Worm (Caenorhabditis elegans) whole organism, late embryonic: Measurements from ENCODE around the gene kbp-2.

Experiments used
- C08G9.2 ChIP-seq: sonication (generic microtip); optimal IDR thresholded peaks from 2 replicates; lab custom pipeline; 2016; ENCODE audit warnings: mild to moderate bottlenecking, missing genetic modification characterization, moderate library complexity, missing compliant biosample characterization
- F13H6.1 ChIP-seq: sonication (generic microtip); optimal IDR thresholded peaks from 2 replicates; lab custom pipeline; 2016; ENCODE audit warnings: missing genetic modification characterization, missing compliant biosample characterization
- T23F11.4 ChIP-seq: fragments of 200-800 bp; sonication (Bioruptor generic); optimal IDR thresholded peaks from 2 replicates; lab custom pipeline; 2018; ENCODE audit warnings: mild to moderate bottlenecking, missing genetic modification characterization, missing compliant biosample characterization
- ahr-1 ChIP-seq: sonication (generic microtip); optimal IDR thresholded peaks from 2 replicates; lab custom pipeline; 2016; ENCODE audit warnings: missing genetic modification characterization, missing compliant biosample characterization
- ceh-14 ChIP-seq: sonication (generic microtip); optimal IDR thresholded peaks from 2 replicates; lab custom pipeline; 2016; ENCODE audit warnings: missing genotype, missing genetic modification characterization, missing compliant biosample characterization
- ceh-18 ChIP-seq: sonication (generic microtip); optimal IDR thresholded peaks from 2 replicates; lab custom pipeline; 2016; ENCODE audit warnings: missing genetic modification characterization, missing compliant biosample characterization
- ceh-2 ChIP-seq: sonication (generic microtip); optimal IDR thresholded peaks from 2 replicates; lab custom pipeline; 2016; ENCODE audit warnings: missing genotype, missing genetic modification characterization, missing compliant biosample characterization
- ceh-24 ChIP-seq: sonication (generic microtip); optimal IDR thresholded peaks from 2 replicates; lab custom pipeline; 2016; ENCODE audit warnings: mild to moderate bottlenecking, missing genetic modification characterization, missing compliant biosample characterization
- ceh-31 ChIP-seq: sonication (generic microtip); optimal IDR thresholded peaks from 2 replicates; lab custom pipeline; 2016; ENCODE audit warnings: missing genetic modification characterization, missing compliant biosample characterization
- ceh-34 ChIP-seq: sonication (generic microtip); optimal IDR thresholded peaks from 2 replicates; lab custom pipeline; 2016; ENCODE audit warnings: mild to moderate bottlenecking, missing genetic modification characterization, missing compliant biosample characterization
- dve-1 ChIP-seq: sonication (generic microtip); optimal IDR thresholded peaks from 2 replicates; lab custom pipeline; 2017; ENCODE audit warnings: antibody characterized with exemption, mild to moderate bottlenecking, missing genetic modification characterization, missing compliant biosample characterization
- elt-2 ChIP-seq: sonication (generic microtip); optimal IDR thresholded peaks from 2 replicates; lab custom pipeline; 2016; ENCODE audit warnings: missing genetic modification reagents, missing genetic modification characterization, missing compliant biosample characterization
- elt-4 ChIP-seq: sonication (generic microtip); optimal IDR thresholded peaks from 2 replicates; lab custom pipeline; 2016; ENCODE audit warnings: missing genetic modification characterization, missing compliant biosample characterization
- ets-4 ChIP-seq: sonication (generic microtip); optimal IDR thresholded peaks from 2 replicates; lab custom pipeline; 2016; ENCODE audit warnings: missing genetic modification characterization, missing compliant biosample characterization
- eyg-1 ChIP-seq: sonication (generic microtip); optimal IDR thresholded peaks from 2 replicates; lab custom pipeline; 2016; ENCODE audit warnings: missing genotype, missing genetic modification characterization, missing compliant biosample characterization
- fax-1 ChIP-seq: sonication (generic microtip); optimal IDR thresholded peaks from 2 replicates; lab custom pipeline; 2016; ENCODE audit warnings: missing genotype, missing genetic modification characterization, missing compliant biosample characterization
- fkh-10 ChIP-seq: fragments of 150-350 bp; optimal IDR thresholded peaks from 2 replicates; lab custom pipeline; 2014; ENCODE audit warnings: missing biosample characterization, missing genetic modification reagents, missing genetic modification characterization
- fkh-6 ChIP-seq: sonication (generic microtip); optimal IDR thresholded peaks from 2 replicates; lab custom pipeline; 2016; ENCODE audit warnings: missing genetic modification characterization, missing compliant biosample characterization
- gmeb-2 ChIP-seq: sonication (generic microtip); optimal IDR thresholded peaks from 2 replicates; lab custom pipeline; 2016; ENCODE audit warnings: missing genetic modification characterization, inconsistent platforms, missing compliant biosample characterization
- hlh-15 ChIP-seq: sonication (generic microtip); optimal IDR thresholded peaks from 2 replicates; lab custom pipeline; 2016; ENCODE audit warnings: missing genetic modification characterization, missing compliant biosample characterization
- hlh-6 ChIP-seq: sonication (generic microtip); optimal IDR thresholded peaks from 2 replicates; lab custom pipeline; 2016; ENCODE audit warnings: missing genotype, missing genetic modification characterization, missing compliant biosample characterization
- hlh-8 ChIP-seq: sonication (generic microtip); optimal IDR thresholded peaks from 2 replicates; lab custom pipeline; 2016; ENCODE audit warnings: missing genotype, missing genetic modification characterization, missing compliant biosample characterization
- lim-6 ChIP-seq: sonication (generic microtip); optimal IDR thresholded peaks from 2 replicates; lab custom pipeline; 2016; ENCODE audit warnings: missing genetic modification characterization, missing compliant biosample characterization
- lin-11 ChIP-seq: fragments of 200-800 bp; sonication (Bioruptor generic); optimal IDR thresholded peaks from 2 replicates; lab custom pipeline; 2018; ENCODE audit warnings: mild to moderate bottlenecking, missing genetic modification characterization, missing compliant biosample characterization
- mec-3 ChIP-seq: sonication (generic microtip); optimal IDR thresholded peaks from 2 replicates; lab custom pipeline; 2016; ENCODE audit warnings: borderline replicate concordance, missing genetic modification characterization, missing compliant biosample characterization
- nfya-1 ChIP-seq: sonication (generic microtip); optimal IDR thresholded peaks from 2 replicates; lab custom pipeline; 2017; ENCODE audit warnings: missing genetic modification characterization, mild to moderate bottlenecking, missing compliant biosample characterization, antibody characterized with exemption, moderate library complexity
- nhr-11 ChIP-seq: fragments of 150-350 bp; optimal IDR thresholded peaks from 2 replicates; lab custom pipeline; 2014; ENCODE audit warnings: missing biosample characterization, missing genetic modification characterization
- nhr-232 ChIP-seq: sonication (generic microtip); optimal IDR thresholded peaks from 2 replicates; lab custom pipeline; 2016; ENCODE audit warnings: missing genetic modification characterization, missing compliant biosample characterization
- npax-4 ChIP-seq: sonication (generic microtip); optimal IDR thresholded peaks from 2 replicates; lab custom pipeline; 2016; ENCODE audit warnings: missing genetic modification characterization, missing compliant biosample characterization
- odd-2 ChIP-seq: sonication (generic microtip); optimal IDR thresholded peaks from 2 replicates; lab custom pipeline; 2017; ENCODE audit warnings: antibody characterized with exemption, mild to moderate bottlenecking, missing genetic modification characterization, missing compliant biosample characterization
- pha-2 ChIP-seq: sonication (generic microtip); optimal IDR thresholded peaks from 2 replicates; lab custom pipeline; 2017; ENCODE audit warnings: mild to moderate bottlenecking, missing genetic modification characterization, missing compliant biosample characterization
- pros-1 ChIP-seq: fragments of 150-350 bp; optimal IDR thresholded peaks from 2 replicates; lab custom pipeline; 2014; ENCODE audit warnings: missing biosample characterization, missing genetic modification reagents, missing genetic modification characterization
- ref-2 ChIP-seq: sonication (generic microtip); optimal IDR thresholded peaks from 2 replicates; lab custom pipeline; 2016; ENCODE audit warnings: missing genetic modification characterization, missing compliant biosample characterization
- rnt-1 ChIP-seq: sonication (generic microtip); optimal IDR thresholded peaks from 2 replicates; lab custom pipeline; 2016; ENCODE audit warnings: missing genetic modification characterization, missing compliant biosample characterization
- sdc-2 ChIP-seq: sonication (generic microtip); optimal IDR thresholded peaks from 2 replicates; lab custom pipeline; 2016; ENCODE audit warnings: missing genotype, missing genetic modification characterization, missing compliant biosample characterization
- sox-2 ChIP-seq: fragments of 200-800 bp; sonication (Bioruptor generic); IDR thresholded peaks from 2 replicates; pipeline ENCODE4 v1.3.6; 2022; ENCODE audit warnings: missing genetic modification reagents, missing genetic modification characterization, missing compliant biosample characterization
- sox-4 ChIP-seq: sonication (generic microtip); optimal IDR thresholded peaks from 2 replicates; lab custom pipeline; 2017; ENCODE audit warnings: mild to moderate bottlenecking, missing genetic modification characterization, inconsistent platforms, missing compliant biosample characterization
- tbx-2 ChIP-seq: sonication (generic microtip); optimal IDR thresholded peaks from 2 replicates; lab custom pipeline; 2016; ENCODE audit warnings: missing genetic modification characterization, missing compliant biosample characterization
- tbx-7 ChIP-seq: sonication (generic microtip); optimal IDR thresholded peaks from 2 replicates; lab custom pipeline; 2016; ENCODE audit warnings: missing genotype, missing genetic modification characterization, missing compliant biosample characterization
- ttx-3 ChIP-seq: sonication (generic microtip); optimal IDR thresholded peaks from 2 replicates; lab custom pipeline; 2016; ENCODE audit warnings: missing genetic modification reagents, missing genetic modification characterization, missing compliant biosample characterization
- unc-42 ChIP-seq: sonication (generic microtip); optimal IDR thresholded peaks from 2 replicates; lab custom pipeline; 2016; ENCODE audit warnings: missing genotype, missing genetic modification characterization, missing compliant biosample characterization
- zip-5 ChIP-seq: sonication (generic microtip); optimal IDR thresholded peaks from 2 replicates; lab custom pipeline; 2016; ENCODE audit warnings: missing genetic modification characterization, missing compliant biosample characterization
- ztf-16 ChIP-seq: sonication (generic microtip); optimal IDR thresholded peaks from 2 replicates; lab custom pipeline; 2017; ENCODE audit warnings: missing genetic modification characterization, missing compliant biosample characterization

The kbp-2 gene

DNA sequence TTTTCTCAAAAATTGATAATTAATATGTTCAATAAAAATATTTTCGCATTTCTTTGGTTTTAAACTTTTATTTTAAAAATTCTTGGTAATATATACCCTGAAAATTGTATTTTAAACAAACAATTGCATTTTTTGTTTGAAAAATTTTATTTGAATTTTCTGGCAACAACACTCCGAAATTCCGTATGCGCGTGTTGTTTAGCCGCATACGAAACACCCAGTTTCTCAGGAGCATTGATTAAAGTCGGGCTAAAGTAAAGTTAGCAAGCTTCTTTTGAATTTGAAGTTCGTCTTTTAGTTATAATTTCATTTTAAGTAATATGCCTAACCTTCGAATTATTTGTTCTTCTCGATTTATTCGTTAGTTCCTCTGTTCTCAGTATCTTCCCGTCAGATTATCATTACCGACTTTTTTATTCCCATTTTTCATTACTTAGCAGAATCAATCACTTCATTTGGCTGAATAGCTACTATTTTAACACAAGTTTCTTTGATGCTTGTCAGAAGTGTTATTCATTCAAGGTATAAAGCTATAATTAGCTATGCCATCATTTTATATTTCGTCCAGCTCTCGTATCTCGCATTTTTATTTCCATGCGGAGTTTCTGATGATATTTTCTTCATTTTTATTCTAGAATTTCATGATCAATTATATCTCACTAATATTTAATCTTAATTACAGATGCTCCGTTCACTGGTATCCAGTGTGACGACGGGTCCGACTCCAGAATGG is 31.4 kb upstream of the kbp-2 start, which contains the start of gene mrps-18C:
Gene mrps-18C, plus strand, starts transcription at position 683 of the 733 bp plus-strand sequence.
- no peak for TF ChIP-seq nhr-11 (tag; lab: Kevin White, UChicago)
- TF ChIP-seq nfya-1 (tag; lab: Kevin White, UChicago), result no peak
- no peak for TF ChIP-seq gmeb-2 (tag; lab: Kevin White, UChicago)
- TF ChIP-seq ztf-16 (tag; lab: Kevin White, UChicago), result no peak
- no peak for TF ChIP-seq lim-6 (tag; lab: Kevin White, UChicago)
- TF ChIP-seq lin-11 (tag; lab: Kevin White, UChicago), result no peak

DNA sequence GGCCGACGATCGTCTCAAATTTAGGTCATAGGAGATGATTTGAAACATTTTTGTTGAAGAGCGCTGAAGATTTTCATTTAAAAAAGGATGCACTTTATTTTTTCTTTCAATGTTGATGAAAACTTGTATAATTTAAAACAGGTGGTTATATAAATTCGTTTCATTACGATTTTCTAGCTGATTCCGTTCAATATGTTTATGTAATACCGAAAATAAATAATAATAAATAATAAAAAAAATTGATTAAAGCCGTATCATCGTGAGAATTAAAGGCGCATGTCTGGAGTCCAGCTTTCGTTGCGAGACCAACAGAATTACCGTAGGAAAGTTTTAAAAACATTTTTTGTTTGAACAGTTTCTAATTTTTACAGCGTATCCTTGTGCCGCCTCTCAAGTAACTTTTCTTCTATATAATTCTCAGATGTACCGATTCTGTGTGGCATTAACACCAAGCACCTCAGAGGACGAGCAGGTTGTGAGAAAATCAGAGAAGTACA is 28.6 kb upstream of the kbp-2 start, which contains the start of the genes C26E6.12 and eri-9:
Gene C26E6.12, minus strand, starts transcription at position 51 of the 497 bp plus-strand sequence.
Gene eri-9, plus strand, starts transcription at position 248 of the 497 bp plus-strand sequence.
- no peak for TF ChIP-seq elt-2 (tag; lab: Kevin White, UChicago)
- no peak for TF ChIP-seq dve-1 (tag; lab: Kevin White, UChicago)
- no peak for TF ChIP-seq elt-4 (tag; lab: Kevin White, UChicago)
- no peak for TF ChIP-seq T23F11.4 (GFP tag; lab: Kevin White, UChicago)
- TF ChIP-seq odd-2 (tag; lab: Kevin White, UChicago), result no peak
- no peak for TF ChIP-seq ceh-34
- TF ChIP-seq ttx-3 (tag; lab: Kevin White, UChicago), result no peak
- no peak for TF ChIP-seq ahr-1 (tag; lab: Kevin White, UChicago)
- TF ChIP-seq ztf-16 (tag; lab: Kevin White, UChicago), result no peak
- no peak for TF ChIP-seq hlh-8 (tag; lab: Kevin White, UChicago)
- no peak for TF ChIP-seq sox-4 (tag; lab: Kevin White, UChicago)
- no peak for TF ChIP-seq ceh-14 (tag; lab: Kevin White, UChicago)
- TF ChIP-seq hlh-6 (tag; lab: Kevin White, UChicago), result no peak
- TF ChIP-seq, all 69 proteins: peak for 0

DNA sequence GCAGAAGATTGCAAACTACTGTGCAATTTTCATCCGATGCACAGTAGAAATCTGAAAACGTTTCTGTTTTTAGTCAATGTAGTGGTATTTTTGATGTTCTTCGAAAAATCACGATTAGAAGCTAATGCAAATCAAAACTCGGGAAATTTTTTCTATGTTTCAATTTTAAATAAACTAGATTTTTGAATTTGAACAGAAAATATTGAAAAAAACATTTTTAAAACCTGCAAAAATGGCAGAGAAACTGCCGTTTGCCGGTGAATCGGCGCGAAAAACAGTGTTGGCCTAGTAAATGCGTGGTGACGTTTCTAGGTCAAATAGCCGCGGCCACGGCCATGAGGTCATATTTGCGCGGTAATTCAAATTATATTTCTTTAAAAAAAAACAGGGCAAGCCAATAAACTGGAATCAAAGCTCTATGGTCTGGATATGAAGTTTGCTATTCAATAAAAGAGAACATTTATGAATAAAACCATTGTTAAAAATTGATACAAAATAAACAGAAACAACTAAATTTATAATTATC is 26.5 kb upstream of the kbp-2 start, which contains the start of gene set-2:
Gene set-2, minus strand, starts transcription at position 51 of the 526 bp plus-strand sequence.
- TF ChIP-seq ceh-18, result no peak
- peak; percentile 44 for TF ChIP-seq eyg-1 (tag; lab: Kevin White, UChicago)
- peak; percentile 67 for TF ChIP-seq elt-2 (tag; lab: Kevin White, UChicago)
- TF ChIP-seq ref-2 (tag; lab: Kevin White, UChicago), result peak; percentile 71
- TF ChIP-seq ceh-34, result peak; percentile 34
- TF ChIP-seq sox-2, result no peak
- TF ChIP-seq unc-42 (tag; lab: Kevin White, UChicago), result peak; percentile 24
- peak; percentile 74 for TF ChIP-seq mec-3
- TF ChIP-seq nhr-11 (tag; lab: Kevin White, UChicago), result no peak
- TF ChIP-seq fax-1 (tag; lab: Kevin White, UChicago), result peak; percentile 62
- peak; percentile 93 for TF ChIP-seq ceh-31 (tag; lab: Kevin White, UChicago)
- peak; percentile 34 for TF ChIP-seq ahr-1 (tag; lab: Kevin White, UChicago)
- TF ChIP-seq zip-5 (tag; lab: Kevin White, UChicago), result peak; percentile 67
- no peak for TF ChIP-seq pros-1 (tag; lab: Kevin White, UChicago)
- no peak for TF ChIP-seq npax-4 (tag; lab: Kevin White, UChicago)
- peak; percentile 55 for TF ChIP-seq rnt-1
- no peak for TF ChIP-seq nhr-232 (tag; lab: Kevin White, UChicago)
- TF ChIP-seq tbx-7 (tag; lab: Kevin White, UChicago), result peak; percentile 87
- TF ChIP-seq ets-4, result peak; percentile 91
- peak; percentile 60 for TF ChIP-seq hlh-8 (tag; lab: Kevin White, UChicago)
- TF ChIP-seq lim-6 (tag; lab: Kevin White, UChicago), result peak; percentile 65
- peak; percentile 33 for TF ChIP-seq F13H6.1 (tag; lab: Kevin White, UChicago)
- peak; percentile 9 for TF ChIP-seq pha-2 (tag; lab: Kevin White, UChicago)
- TF ChIP-seq ceh-2 (tag; lab: Kevin White, UChicago), result peak; percentile 92
- no peak for TF ChIP-seq fkh-10 (GFP tag; lab: Kevin White, UChicago)
- TF ChIP-seq ceh-24 (tag; lab: Kevin White, UChicago), result no peak
- TF ChIP-seq ttx-3 (tag; lab: Kevin White, UChicago), result peak; percentile 35
- peak; percentile 18 for TF ChIP-seq fkh-6
- peak; percentile 91 for TF ChIP-seq C08G9.2 (tag; lab: Kevin White, UChicago)
- peak; percentile 34 for TF ChIP-seq ceh-14 (tag; lab: Kevin White, UChicago)
- peak; percentile 51 for TF ChIP-seq sdc-2
- TF ChIP-seq nfya-1 (tag; lab: Kevin White, UChicago), result peak; percentile 32
- TF ChIP-seq hlh-15 (tag; lab: Kevin White, UChicago), result no peak
- peak; percentile 93 for TF ChIP-seq tbx-2 (tag; lab: Kevin White, UChicago)
